In the genomic region with DNA sequence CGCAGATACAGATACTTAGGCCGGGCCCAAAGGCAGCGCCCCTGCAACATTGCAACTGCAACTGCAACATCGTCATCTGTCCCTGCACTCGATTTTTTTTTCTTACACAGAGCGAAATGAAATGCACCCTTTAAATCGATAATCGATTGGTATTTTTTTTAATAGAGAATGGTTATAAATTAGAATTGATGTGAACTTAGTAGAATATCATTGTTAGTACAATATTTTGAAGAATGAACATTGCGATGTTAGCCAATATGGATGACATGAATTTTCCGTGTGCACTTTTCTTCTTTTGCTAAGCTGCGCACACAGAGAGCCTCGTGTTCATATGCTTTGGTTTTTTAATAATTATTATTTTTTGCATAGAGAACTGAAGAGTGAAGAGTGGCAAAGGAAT, we compare ENCODE assay signal across 1 fruit fly cellular context.
TF ChIP-seq lines count a peak whose summit lies in the region.

No protein-coding gene starts in this region.

TF ChIP-seq in whole organism, embryonic, 481 proteins besides CTCF, POLR2A, EP300 and RAD21 (continued from another document):
- TF ChIP-seq CG2712 (tag; optimal IDR thresholded peaks at IDR 0.05; lab: Kevin White, UChicago), result peak; percentile 12
- TF ChIP-seq ash1 (GFP tag; optimal IDR thresholded peaks at IDR 0.05; lab: Kevin White, UChicago), result no peak
- TF ChIP-seq Bgb (GFP tag; IDR thresholded peaks at IDR 0.05; lab: Robert Waterston, UW; ENCODE audit: partially characterized antibody), result no peak
- TF ChIP-seq zen2 (GFP tag; IDR thresholded peaks at IDR 0.05; lab: Robert Waterston, UW; ENCODE audit: partially characterized antibody), result no peak
- TF ChIP-seq CG2199 (GFP tag; IDR thresholded peaks at IDR 0.05; lab: Robert Waterston, UW), result 0 out of 3 replicates have a peak, but pooled peaks have one; percentile 37
- no peak for TF ChIP-seq lab (GFP tag; optimal IDR thresholded peaks at IDR 0.05; lab: Kevin White, UChicago)
- no peak for TF ChIP-seq Trl (optimal IDR thresholded peaks at IDR 0.05; lab: Kevin White, UChicago)
- TF ChIP-seq Trl (GFP tag; optimal IDR thresholded peaks at IDR 0.05; lab: Kevin White, UChicago), result no peak
- TF ChIP-seq tup (GFP tag; optimal IDR thresholded peaks at IDR 0.05; lab: Kevin White, UChicago), result no peak
- peak; percentile 19 for TF ChIP-seq CG10979 (tag; optimal IDR thresholded peaks at IDR 0.05; lab: Kevin White, UChicago)
- peak; percentile 16; the same call in 1 of the 2 replicates for TF ChIP-seq Xrp1 (GFP tag; IDR thresholded peaks at IDR 0.05; lab: Robert Waterston, UW)
TF ChIP-seq in whole organism, embryonic: peak in this region for 15.
